Fruit fly (Drosophila melanogaster): ENCODE results near the gene mid.

Gene mid

DNA sequence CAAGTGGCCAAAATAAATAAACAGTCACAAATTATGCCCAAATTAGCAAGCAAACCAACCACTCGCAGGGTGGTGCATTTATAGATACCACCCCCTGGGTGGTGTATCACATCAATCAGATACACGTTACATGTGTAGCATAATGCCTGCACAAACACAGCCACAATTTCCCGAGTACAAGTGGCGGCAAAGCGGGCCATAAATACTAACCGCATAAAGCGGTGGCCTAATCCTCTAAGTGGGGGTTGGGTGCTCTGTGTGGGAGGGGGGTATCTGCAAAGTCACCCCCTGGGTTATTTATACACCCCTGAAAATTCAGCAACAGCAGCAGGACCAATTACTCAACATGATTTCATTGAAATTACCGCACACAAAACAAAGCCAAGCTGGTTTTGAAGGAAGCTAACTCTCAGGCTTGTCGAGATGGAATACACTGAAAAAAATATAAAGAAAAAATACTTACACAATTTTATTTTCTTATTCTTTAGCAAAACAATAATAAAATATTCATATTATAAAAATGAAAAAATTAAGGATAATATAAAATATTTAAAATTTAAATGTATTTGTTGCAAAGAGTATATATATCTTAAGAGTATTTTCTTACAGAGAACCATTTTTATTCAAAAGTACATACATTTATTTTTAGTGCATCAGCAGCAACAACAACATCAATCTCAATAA is 15.8 kb upstream of the mid start:
- TF ChIP-seq phol (tag; optimal IDR thresholded peaks at IDR 0.05) (peak; percentile 72), row (GFP tag; IDR thresholded peaks at IDR 0.05) (peak; percentile 31; the same call in 1 of the 3 replicates), CG2712 (tag; optimal IDR thresholded peaks at IDR 0.05) (peak; percentile 81), CG17385 (GFP tag; optimal IDR thresholded peaks at IDR 0.05) (peak; percentile 15), Usf (GFP tag; optimal IDR thresholded peaks at IDR 0.05) (no peak), peb (GFP tag; IDR thresholded peaks at IDR 0.05) (no peak), bcd (GFP tag; optimal IDR thresholded peaks at IDR 0.05) (peak; percentile 21), ftz-f1 (GFP tag; optimal IDR thresholded peaks at IDR 0.05) (no peak), CG15696 (tag; optimal IDR thresholded peaks at IDR 0.05) (peak; percentile 33), ranshi (GFP tag; IDR thresholded peaks at IDR 0.05) (no peak), grau (tag; optimal IDR thresholded peaks at IDR 0.05) (peak; percentile 62), CG3407 (GFP tag; optimal IDR thresholded peaks at IDR 0.05) (no peak), CG18599 (GFP tag; optimal IDR thresholded peaks at IDR 0.05) (peak; percentile 20), CG32532 (GFP tag; IDR thresholded peaks at IDR 0.05) (no peak), Xrp1 (GFP tag; IDR thresholded peaks at IDR 0.05) (peak; percentile 6; the same call in 1 of the 2 replicates), CG10959 (GFP tag; IDR thresholded peaks at IDR 0.05) (no peak), CG4730 (GFP tag; IDR thresholded peaks at IDR 0.05) (no peak), hb (GFP tag; IDR thresholded peaks at IDR 0.05; ENCODE audit: partially characterized antibody) (no peak), bsh (GFP tag; optimal IDR thresholded peaks at IDR 0.05) (peak in 1 of 2 experiments; percentile 70), CG12744 (GFP tag; optimal IDR thresholded peaks at IDR 0.05) (no peak), Pdp1 (GFP tag; optimal IDR thresholded peaks at IDR 0.05) (no peak), gem (tag; optimal IDR thresholded peaks at IDR 0.05) (peak; percentile 61), Sry-β (GFP tag; optimal IDR thresholded peaks at IDR 0.05) (no peak), trem (tag; optimal IDR thresholded peaks at IDR 0.05) (peak; percentile 44), CG14667 (GFP tag; IDR thresholded peaks at IDR 0.05) (no peak), CG8924 (tag; optimal IDR thresholded peaks at IDR 0.05) (peak; percentile 44), ase (GFP tag; IDR thresholded peaks at IDR 0.05) (no peak), CG2678 (tag; optimal IDR thresholded peaks at IDR 0.05) (peak; percentile 73), D19A (tag; optimal IDR thresholded peaks at IDR 0.05) (peak; percentile 63), CG17361 (GFP tag; IDR thresholded peaks at IDR 0.05) (peak; percentile 85), Eip74EF (GFP tag; optimal IDR thresholded peaks at IDR 0.05) (peak in 1 of 2 experiments; percentile 13), ac (GFP tag; optimal IDR thresholded peaks at IDR 0.05) (no peak), Awh (GFP tag; IDR thresholded peaks at IDR 0.05) (no peak), CG31441 (GFP tag; IDR thresholded peaks at IDR 0.05) (peak; percentile 84), mirr (GFP tag; optimal IDR thresholded peaks at IDR 0.05) (peak; percentile 36), CG7556 (GFP tag; optimal IDR thresholded peaks at IDR 0.05) (peak; percentile 62), CG9727 (GFP tag; optimal IDR thresholded peaks at IDR 0.05) (peak; percentile 56), run (tag; optimal IDR thresholded peaks at IDR 0.05) (peak; percentile 72), dmrt99B (tag; optimal IDR thresholded peaks at IDR 0.05) (peak; percentile 58), B-H1 (GFP tag; IDR thresholded peaks at IDR 0.05) (no peak), Spps (tag; optimal IDR thresholded peaks at IDR 0.05) (peak; percentile 56), CG6254 (GFP tag; optimal IDR thresholded peaks at IDR 0.05) (peak; percentile 8), CG18262 (tag; optimal IDR thresholded peaks at IDR 0.05) (peak; percentile 84), CG7357 (GFP tag; IDR thresholded peaks at IDR 0.05) (no peak), Atf-2 (GFP tag; optimal IDR thresholded peaks at IDR 0.05) (no peak), CG10267 (tag; optimal IDR thresholded peaks at IDR 0.05) (peak; percentile 46), fd96Cb (tag; optimal IDR thresholded peaks at IDR 0.05) (peak; percentile 42), croc (GFP tag; conservative IDR thresholded peaks at IDR 0.05) (peak; percentile 15; the same call in 1 of the 3 replicates), dm (GFP tag; optimal IDR thresholded peaks at IDR 0.05) (no peak)

All from whole organism, embryonic.